Worm (Caenorhabditis elegans): Measurements from ENCODE around the gene C42D8.9.

DNA sequence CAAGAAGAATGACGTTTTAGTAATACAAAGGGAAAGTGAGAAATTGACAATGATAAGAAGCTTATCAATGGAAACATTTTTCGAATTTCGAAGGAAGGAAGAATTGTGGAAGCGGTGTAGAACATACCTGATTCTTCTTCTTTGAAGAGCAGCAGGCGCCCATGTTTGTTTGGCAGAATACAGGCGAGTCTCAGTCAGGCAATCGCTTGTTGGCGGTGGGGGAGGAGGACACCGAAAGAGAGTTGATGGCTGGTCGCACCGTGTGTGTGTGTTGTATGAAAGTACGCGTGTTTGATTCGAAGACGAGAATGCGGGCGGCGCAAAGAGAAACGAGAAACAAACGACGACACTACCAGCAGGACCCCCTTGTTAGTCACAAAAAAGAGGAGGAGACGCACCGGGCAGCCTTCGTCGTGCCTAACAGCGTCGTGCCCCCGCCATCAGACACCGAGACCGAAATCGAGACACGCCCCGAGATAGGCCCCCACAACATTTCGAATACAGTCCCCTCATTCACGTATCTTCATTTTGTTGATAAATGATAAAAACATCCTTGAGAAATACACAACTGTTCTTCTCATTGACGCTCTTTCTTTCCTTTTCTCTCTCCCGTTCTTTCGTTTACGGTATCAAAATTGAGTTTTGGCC, 29.0 kb downstream of the C42D8.9 start, which contains the start of gene cal-5:
- no peak for TF ChIP-seq dao-5 (tag; optimal IDR thresholded peaks at IDR 0.05)
- TF ChIP-seq him-1 (tag; optimal IDR thresholded peaks at IDR 0.05) = no peak
- TF ChIP-seq W03F9.2 (tag; optimal IDR thresholded peaks at IDR 0.05) = no peak

Data from whole organism, L4/young adult.